Worm (Caenorhabditis elegans) whole organism, L2 larva: ENCODE measurements around the gene eif-2Bgamma.

Experiments
- C34F6.9 ChIP-seq: fragments of 150-350 bp; optimal IDR thresholded peaks from 2 replicates; lab custom pipeline; 2014; ENCODE audit warnings: missing biosample characterization, missing genetic modification characterization
- F13H6.1 ChIP-seq: sonication (generic microtip); optimal IDR thresholded peaks from 2 replicates; lab custom pipeline; 2016; ENCODE audit warnings: missing genetic modification characterization, missing compliant biosample characterization
- R02D3.7 ChIP-seq: fragments of 150-350 bp; optimal IDR thresholded peaks from 2 replicates; lab custom pipeline; 2014; ENCODE audit warnings: missing biosample characterization, missing genetic modification characterization
- Y55F3AM.14 ChIP-seq: fragments of 200-800 bp; sonication (Bioruptor generic); optimal IDR thresholded peaks from 2 replicates; lab custom pipeline; 2018; ENCODE audit warnings: mild to moderate bottlenecking, missing genetic modification characterization, missing compliant biosample characterization
- ZK546.5 ChIP-seq: sonication (generic microtip); optimal IDR thresholded peaks from 2 replicates; lab custom pipeline; 2017; ENCODE audit warnings: missing biosample characterization, missing genetic modification characterization
- alr-1 ChIP-seq: fragments of 150-350 bp; optimal IDR thresholded peaks from 2 replicates; lab custom pipeline; 2014; ENCODE audit warnings: missing biosample characterization, missing genetic modification characterization
- aly-2 ChIP-seq: fragments of 150-350 bp; optimal IDR thresholded peaks from 2 replicates; lab custom pipeline; 2014; ENCODE audit warnings: missing biosample characterization, missing genetic modification characterization
- ama-1 ChIP-seq: fragments of 150-350 bp; optimal IDR thresholded peaks from 2 replicates; lab custom pipeline; 2018; ENCODE audit warnings: inconsistent platforms
- blmp-1 ChIP-seq: sonication (generic microtip); optimal IDR thresholded peaks from 2 replicates; lab custom pipeline; 2017; ENCODE audit warnings: missing genetic modification characterization, mild to moderate bottlenecking, missing compliant biosample characterization, antibody characterized with exemption, moderate library complexity; ENCODE audit not compliant: insufficient read depth
- ceh-16 ChIP-seq: fragments of 150-350 bp; optimal IDR thresholded peaks from 2 replicates; lab custom pipeline; 2014; ENCODE audit warnings: missing biosample characterization, missing genetic modification characterization
- ceh-82 ChIP-seq: fragments of 150-350 bp; optimal IDR thresholded peaks from 2 replicates; lab custom pipeline; 2014; ENCODE audit warnings: missing biosample characterization, missing genetic modification characterization
- crh-2 ChIP-seq: sonication (generic microtip); optimal IDR thresholded peaks from 2 replicates; lab custom pipeline; 2017; ENCODE audit warnings: missing biosample characterization, missing genetic modification characterization
- dmd-4 ChIP-seq: sonication (generic microtip); optimal IDR thresholded peaks from 2 replicates; lab custom pipeline; 2017; ENCODE audit warnings: missing biosample characterization, missing genetic modification characterization
- egl-27 ChIP-seq: sonication (generic microtip); optimal IDR thresholded peaks from 3 replicates; lab custom pipeline; 2017; ENCODE audit warnings: missing biosample characterization, missing genetic modification reagents, missing genetic modification characterization
- elt-1 ChIP-seq: fragments of 150-350 bp; optimal IDR thresholded peaks from 2 replicates; lab custom pipeline; 2014; ENCODE audit warnings: missing biosample characterization, missing genetic modification characterization
- elt-3 ChIP-seq: sonication (generic microtip); optimal IDR thresholded peaks from 2 replicates; lab custom pipeline; 2017; ENCODE audit warnings: missing biosample characterization, missing genetic modification characterization
- fos-1 ChIP-seq: fragments of 150-350 bp; optimal IDR thresholded peaks from 2 replicates; lab custom pipeline; 2014; ENCODE audit warnings: missing biosample characterization, missing genetic modification characterization
- gmeb-1 ChIP-seq: fragments of 150-350 bp; optimal IDR thresholded peaks from 2 replicates; lab custom pipeline; 2014; ENCODE audit warnings: missing biosample characterization, missing genetic modification characterization
- lin-11 ChIP-seq: fragments of 150-350 bp; sonication (generic microtip); optimal IDR thresholded peaks from 2 replicates; lab custom pipeline; 2014; ENCODE audit warnings: missing biosample characterization, missing genetic modification characterization, inconsistent platforms, mixed read lengths
- lin-13 ChIP-seq: fragments of 150-350 bp; optimal IDR thresholded peaks from 2 replicates; lab custom pipeline; 2014; ENCODE audit warnings: missing biosample characterization, missing genetic modification reagents, missing genetic modification characterization
- lin-39 ChIP-seq: fragments of 150-350 bp; optimal IDR thresholded peaks from 2 replicates; lab custom pipeline; 2014; ENCODE audit warnings: missing biosample characterization, missing genetic modification reagents, missing genetic modification characterization
- lsy-2 ChIP-seq, 2 experiments: fragments of 150-350 bp in 1 of 2; sonication (generic microtip) in 1 of 2; optimal IDR thresholded peaks; 2 replicates each; lab custom pipeline; 2014 to 2017; ENCODE audit warnings: missing biosample characterization in 2 of 2, missing genetic modification characterization in 2 of 2
- mab-5 ChIP-seq: fragments of 150-350 bp; optimal IDR thresholded peaks from 2 replicates; lab custom pipeline; 2014; ENCODE audit warnings: missing biosample characterization, missing genetic modification characterization
- mbf-1 ChIP-seq: sonication (generic microtip); optimal IDR thresholded peaks from 2 replicates; lab custom pipeline; 2017; ENCODE audit warnings: missing biosample characterization, missing genetic modification characterization
- mdl-1 ChIP-seq, 2 experiments: fragments of 150-350 bp in 1 of 2; sonication (generic microtip) in 1 of 2; optimal IDR thresholded peaks; 2 replicates each; lab custom pipeline; 2017; ENCODE audit warnings: missing biosample characterization in 2 of 2, missing genetic modification characterization in 2 of 2
- nhr-10 ChIP-seq: sonication (generic microtip); optimal IDR thresholded peaks from 2 replicates; lab custom pipeline; 2017; ENCODE audit warnings: missing biosample characterization, missing genetic modification characterization
- nhr-11 ChIP-seq: fragments of 150-350 bp; optimal IDR thresholded peaks from 2 replicates; lab custom pipeline; 2014; ENCODE audit warnings: missing biosample characterization, missing genetic modification characterization
- nhr-12 ChIP-seq: fragments of 150-350 bp; optimal IDR thresholded peaks from 2 replicates; lab custom pipeline; 2014; ENCODE audit warnings: missing biosample characterization, missing genetic modification characterization
- nhr-129 ChIP-seq: fragments of 150-350 bp; optimal IDR thresholded peaks from 2 replicates; lab custom pipeline; 2014; ENCODE audit warnings: missing biosample characterization, missing genetic modification characterization
- nhr-21 ChIP-seq: fragments of 150-350 bp; optimal IDR thresholded peaks from 2 replicates; lab custom pipeline; 2014; ENCODE audit warnings: missing biosample characterization, missing genetic modification characterization
- nhr-23 ChIP-seq: fragments of 150-350 bp; optimal IDR thresholded peaks from 2 replicates; lab custom pipeline; 2014; ENCODE audit warnings: missing biosample characterization, missing genetic modification reagents, missing genetic modification characterization
- nhr-237 ChIP-seq: fragments of 150-350 bp; optimal IDR thresholded peaks from 2 replicates; lab custom pipeline; 2014; ENCODE audit warnings: missing biosample characterization, missing genetic modification characterization
- nhr-25 ChIP-seq: fragments of 150-350 bp; sonication (generic microtip); optimal IDR thresholded peaks from 3 replicates; lab custom pipeline; 2014; ENCODE audit warnings: missing biosample characterization, missing genetic modification characterization
- nhr-6 ChIP-seq: fragments of 150-350 bp; optimal IDR thresholded peaks from 2 replicates; lab custom pipeline; 2014; ENCODE audit warnings: missing biosample characterization, missing genetic modification characterization
- nhr-77 ChIP-seq: fragments of 150-350 bp; optimal IDR thresholded peaks from 2 replicates; lab custom pipeline; 2014; ENCODE audit warnings: missing biosample characterization, missing genetic modification characterization
- peb-1 ChIP-seq: fragments of 150-350 bp; optimal IDR thresholded peaks from 2 replicates; lab custom pipeline; 2014; ENCODE audit warnings: missing biosample characterization, missing genetic modification characterization
- sem-4 ChIP-seq: fragments of 150-350 bp; optimal IDR thresholded peaks from 2 replicates; lab custom pipeline; 2014; ENCODE audit warnings: missing biosample characterization, missing genetic modification reagents, missing genetic modification characterization
- skn-1 ChIP-seq: sonication (generic microtip); optimal IDR thresholded peaks from 2 replicates; lab custom pipeline; 2017; ENCODE audit warnings: missing biosample characterization, missing genetic modification characterization
- sma-3 ChIP-seq: sonication (generic microtip); optimal IDR thresholded peaks from 2 replicates; lab custom pipeline; 2016; ENCODE audit warnings: missing genetic modification reagents, missing genetic modification characterization, missing compliant biosample characterization
- sma-9 ChIP-seq, 2 experiments: fragments of 150-350 bp in 1 of 2; sonication (generic microtip) in 1 of 2; optimal IDR thresholded peaks; 2 replicates each; lab custom pipeline; 2014 to 2016; ENCODE audit warnings: missing genetic modification characterization in 2 of 2, mild to moderate bottlenecking in 1 of 2, missing biosample characterization in 1 of 2, missing compliant biosample characterization in 1 of 2, missing genetic modification reagents in 1 of 2, moderate library complexity in 1 of 2
- snpc-4 ChIP-seq: fragments of 150-350 bp; optimal IDR thresholded peaks from 2 replicates; lab custom pipeline; 2014; ENCODE audit warnings: missing biosample characterization, missing genetic modification characterization
- unc-39 ChIP-seq: fragments of 150-350 bp; optimal IDR thresholded peaks from 2 replicates; lab custom pipeline; 2014; ENCODE audit warnings: missing biosample characterization, missing genetic modification characterization
- unc-55 ChIP-seq: fragments of 150-350 bp; sonication (generic microtip); optimal IDR thresholded peaks from 3 replicates; lab custom pipeline; 2014; ENCODE audit warnings: missing biosample characterization, missing genetic modification reagents, missing genetic modification characterization
- unc-62 ChIP-seq: fragments of 150-350 bp; optimal IDR thresholded peaks from 2 replicates; lab custom pipeline; 2014; ENCODE audit warnings: missing biosample characterization, missing genetic modification reagents, missing genetic modification characterization
- zag-1 ChIP-seq: fragments of 150-350 bp; optimal IDR thresholded peaks from 2 replicates; lab custom pipeline; 2014; ENCODE audit warnings: missing biosample characterization, missing genetic modification characterization
- ztf-1 ChIP-seq: fragments of 200-800 bp; sonication (Bioruptor generic); conservative IDR thresholded peaks from 2 replicates; pipeline ENCODE4 v1.3.6; 2022; ENCODE audit warnings: missing genetic modification characterization, missing compliant biosample characterization
- ztf-11 ChIP-seq: sonication (generic microtip); optimal IDR thresholded peaks from 2 replicates; lab custom pipeline; 2017; ENCODE audit warnings: missing biosample characterization, missing genetic modification characterization
- ztf-4 ChIP-seq: fragments of 150-350 bp; optimal IDR thresholded peaks from 2 replicates; lab custom pipeline; 2014; ENCODE audit warnings: missing biosample characterization, missing genetic modification characterization

Gene eif-2Bgamma

ce11 chrII:6928416-6928815 lies 39.0 kb downstream of the eif-2Bgamma start, which contains the start of gene flcn-1:
Gene flcn-1 (plus strand): TSS chrII:6928763.
- TF ChIP-seq mbf-1 (tag; lab: Kevin White, UChicago): no peak
- TF ChIP-seq sma-3 (GFP tag; lab: Kevin White, UChicago): no peak
- no peak for TF ChIP-seq unc-62 (GFP tag; lab: Kevin White, UChicago)
- no peak for TF ChIP-seq lin-11 (tag; lab: Kevin White, UChicago)
- TF ChIP-seq ZK546.5 (tag; lab: Kevin White, UChicago): no peak
- TF ChIP-seq nhr-21 (tag; lab: Kevin White, UChicago): no peak
- TF ChIP-seq nhr-23 (tag; lab: Kevin White, UChicago): no peak
- TF ChIP-seq nhr-12: no peak
- no peak for TF ChIP-seq dmd-4 (tag; lab: Kevin White, UChicago)
- TF ChIP-seq egl-27 (tag; lab: Kevin White, UChicago): no peak
- no peak for TF ChIP-seq gmeb-1
- no peak for TF ChIP-seq mdl-1 (tag; optimal IDR thresholded peaks at IDR 0.05; lab: Kevin White, UChicago)
- peak; percentile 66 for TF ChIP-seq nhr-6 (tag; lab: Kevin White, UChicago)
- TF ChIP-seq nhr-11 (tag; lab: Kevin White, UChicago): no peak
- no peak for TF ChIP-seq ceh-16
- TF ChIP-seq lin-39 (tag; lab: Kevin White, UChicago): no peak
- TF ChIP-seq nhr-237 (tag; lab: Kevin White, UChicago): no peak
- TF ChIP-seq nhr-77 (tag; lab: Kevin White, UChicago): no peak
- TF ChIP-seq lin-13 (GFP tag; lab: Kevin White, UChicago): no peak
- TF ChIP-seq ceh-82 (tag; lab: Kevin White, UChicago): no peak
- peak; percentile 2 for TF ChIP-seq snpc-4 (tag; lab: Kevin White, UChicago)
- no peak for TF ChIP-seq mab-5
- peak in 1 of 2 experiments; percentile 66 for TF ChIP-seq lsy-2 (tag; optimal IDR thresholded peaks at IDR 0.05; lab: Kevin White, UChicago)
- TF ChIP-seq ztf-11 (tag; lab: Kevin White, UChicago): no peak
- TF ChIP-seq nhr-10: no peak
- TF ChIP-seq nhr-25: peak; percentile 38
- no peak for TF ChIP-seq unc-39 (tag; lab: Kevin White, UChicago)
- no peak for TF ChIP-seq zag-1 (tag; lab: Kevin White, UChicago)
- TF ChIP-seq peb-1 (tag; lab: Kevin White, UChicago): no peak
- no peak for TF ChIP-seq aly-2 (tag; lab: Kevin White, UChicago)
- TF ChIP-seq sem-4: no peak
- peak; percentile 63 for TF ChIP-seq nhr-129
- no peak for TF ChIP-seq ztf-4
- TF ChIP-seq R02D3.7 (tag; lab: Kevin White, UChicago): no peak
- peak; percentile 80 for TF ChIP-seq C34F6.9 (tag; lab: Kevin White, UChicago)
- TF ChIP-seq ama-1: no peak
- TF ChIP-seq alr-1 (tag; lab: Kevin White, UChicago): no peak
- no peak for TF ChIP-seq elt-1 (tag; lab: Kevin White, UChicago)
- peak; percentile 59 for TF ChIP-seq F13H6.1 (tag; lab: Kevin White, UChicago)
- TF ChIP-seq blmp-1 (tag; lab: Kevin White, UChicago): no peak
- TF ChIP-seq sma-9 (GFP tag; optimal IDR thresholded peaks at IDR 0.05; lab: Kevin White, UChicago): peak; percentile 77
- TF ChIP-seq sma-9 (tag; optimal IDR thresholded peaks at IDR 0.05; lab: Kevin White, UChicago): no peak
- TF ChIP-seq ztf-1 (GFP tag; lab: Robert Waterston, UW): no peak
- peak; percentile 45 for TF ChIP-seq unc-55 (GFP tag; lab: Kevin White, UChicago)
- TF ChIP-seq skn-1 (tag; lab: Kevin White, UChicago): peak; percentile 28
- no peak for TF ChIP-seq elt-3
- no peak for TF ChIP-seq Y55F3AM.14 (GFP tag; lab: Kevin White, UChicago)
- peak; percentile 11 for TF ChIP-seq fos-1
- TF ChIP-seq crh-2 (tag; lab: Kevin White, UChicago): peak; percentile 59
